Fruit fly (Drosophila melanogaster) whole organism, embryonic: ENCODE data around the gene PGAP2.

Source experiments
- Antp ChIP-seq: fragments of 200-800 bp; sonication (Bioruptor generic); optimal IDR thresholded peaks from 3 replicates; lab custom pipeline; 2016; ENCODE audit warnings: missing biosample characterization, missing genetic modification characterization
- Atf-2 ChIP-seq: fragments of 200-800 bp; sonication (Bioruptor generic); optimal IDR thresholded peaks from 2 replicates; lab custom pipeline; 2016; ENCODE audit warnings: missing biosample characterization, missing genetic modification characterization
- CG10267 ChIP-seq: fragments of 200-800 bp; sonication (Bioruptor generic); optimal IDR thresholded peaks from 2 replicates; lab custom pipeline; 2018; ENCODE audit warnings: missing biosample characterization, mild to moderate bottlenecking, missing genetic modification characterization, moderate library complexity
- CG11456 ChIP-seq: fragments of 200-800 bp; sonication (Bioruptor generic); IDR thresholded peaks from 3 replicates; pipeline ENCODE4 v1.3.6; 2022; ENCODE audit warnings: missing biosample characterization, missing genetic modification characterization
- CG12155 ChIP-seq: fragments of 200-800 bp; sonication (Bioruptor generic); optimal IDR thresholded peaks from 3 replicates; lab custom pipeline; 2016; ENCODE audit warnings: missing biosample characterization, missing genetic modification characterization
- CG12219 ChIP-seq: fragments of 200-800 bp; sonication (Bioruptor generic); optimal IDR thresholded peaks from 3 replicates; lab custom pipeline; 2018; ENCODE audit warnings: missing biosample characterization, mild to moderate bottlenecking, missing genetic modification characterization
- CG12236 ChIP-seq: fragments of 200-800 bp; sonication (Bioruptor generic); optimal IDR thresholded peaks from 2 replicates; lab custom pipeline; 2016; ENCODE audit warnings: missing biosample characterization, missing genetic modification characterization
- CG12769 ChIP-seq: fragments of 200-800 bp; sonication (Bioruptor generic); optimal IDR thresholded peaks from 2 replicates; lab custom pipeline; 2019; ENCODE audit warnings: missing biosample characterization, mild to moderate bottlenecking, missing genetic modification characterization, moderate library complexity
- CG12942 ChIP-seq: fragments of 200-800 bp; sonication (Bioruptor generic); optimal IDR thresholded peaks from 3 replicates; lab custom pipeline; 2016; ENCODE audit warnings: missing biosample characterization, missing genetic modification characterization
- CG13775 ChIP-seq: fragments of 200-800 bp; sonication (Bioruptor generic); optimal IDR thresholded peaks from 3 replicates; lab custom pipeline; 2017; ENCODE audit warnings: missing biosample characterization, mild to moderate bottlenecking, missing genetic modification characterization
- CG14441 ChIP-seq: fragments of 200-800 bp; sonication (Bioruptor generic); IDR thresholded peaks from 2 replicates; pipeline ENCODE4 v1.3.6; 2022; ENCODE audit warnings: missing biosample characterization, missing genetic modification characterization
- CG15011 ChIP-seq: fragments of 200-800 bp; sonication (Bioruptor generic); optimal IDR thresholded peaks from 3 replicates; lab custom pipeline; 2018; ENCODE audit warnings: missing biosample characterization, mild to moderate bottlenecking, missing genetic modification characterization
- CG16815 ChIP-seq: fragments of 200-800 bp; sonication (Bioruptor generic); optimal IDR thresholded peaks from 3 replicates; lab custom pipeline; 2017; ENCODE audit warnings: missing biosample characterization, mild to moderate bottlenecking, missing genetic modification characterization
- CG18011 ChIP-seq: fragments of 200-800 bp; sonication (Bioruptor generic); optimal IDR thresholded peaks from 2 replicates; lab custom pipeline; 2017; ENCODE audit warnings: missing biosample characterization, missing genetic modification characterization, mild to moderate bottlenecking, moderate library complexity, missing genotype
- CG32767 ChIP-seq: fragments of 200-800 bp; sonication (Bioruptor generic); IDR thresholded peaks from 2 replicates; pipeline ENCODE4 v1.3.6; 2022; ENCODE audit warnings: missing biosample characterization, missing genetic modification characterization
- CG3995 ChIP-seq: fragments of 200-800 bp; sonication (Bioruptor generic); optimal IDR thresholded peaks from 3 replicates; lab custom pipeline; 2016; ENCODE audit warnings: missing biosample characterization, missing genetic modification characterization
- CG4617 ChIP-seq: fragments of 200-800 bp; sonication (Bioruptor generic); optimal IDR thresholded peaks from 3 replicates; lab custom pipeline; 2016; ENCODE audit warnings: missing biosample characterization, missing genetic modification characterization, borderline replicate concordance
- CG4707 ChIP-seq: fragments of 200-800 bp; sonication (Bioruptor generic); optimal IDR thresholded peaks from 2 replicates; lab custom pipeline; 2018; ENCODE audit warnings: missing biosample characterization, mild to moderate bottlenecking, missing genetic modification characterization, moderate library complexity
- D19A ChIP-seq: fragments of 200-800 bp; optimal IDR thresholded peaks from 3 replicates; lab custom pipeline; 2019; ENCODE audit warnings: missing biosample characterization, mild to moderate bottlenecking, missing genetic modification characterization, moderate library complexity
- Dek ChIP-seq: fragments of 200-800 bp; sonication (Bioruptor generic); optimal IDR thresholded peaks from 3 replicates; lab custom pipeline; 2019; ENCODE audit warnings: missing biosample characterization, mild to moderate bottlenecking, missing genetic modification characterization, moderate library complexity
- E2f1 ChIP-seq: fragments of 200-800 bp; sonication (Bioruptor generic); IDR thresholded peaks from 2 replicates; pipeline ENCODE4 v1.3.6; 2022; ENCODE audit warnings: missing biosample characterization, missing genetic modification characterization
- Nf-YA ChIP-seq: fragments of 200-800 bp; sonication (Bioruptor generic); IDR thresholded peaks from 2 replicates; pipeline ENCODE4 v1.3.6; 2022; ENCODE audit warnings: missing biosample characterization, missing genetic modification characterization
- Nf-YC ChIP-seq: fragments of 200-800 bp; optimal IDR thresholded peaks from 3 replicates; lab custom pipeline; 2019; ENCODE audit warnings: missing biosample characterization, mild to moderate bottlenecking, missing genetic modification characterization, moderate library complexity
- Opbp ChIP-seq: fragments of 200-800 bp; sonication (Bioruptor generic); IDR thresholded peaks from 3 replicates; pipeline ENCODE4 v1.3.6; 2022; ENCODE audit warnings: missing biosample characterization, missing genetic modification characterization; ENCODE audit not compliant: partially characterized antibody
- Stat92E ChIP-seq, 3 experiments: fragments of >200 bp in 2 of 3; fragments of 200-800 bp in 1 of 3; sonication (Bioruptor generic) in 1 of 3; optimal IDR thresholded peaks; 2 replicates each; lab custom pipeline; 2017 to 2019; ENCODE audit warnings: missing biosample characterization in 3 of 3, missing genetic modification characterization in 3 of 3, mild to moderate bottlenecking in 1 of 3, moderate library complexity in 1 of 3
- Tbp ChIP-seq: fragments of >200 bp; optimal IDR thresholded peaks from 2 replicates; lab custom pipeline; 2018; ENCODE audit warnings: missing biosample characterization, missing genetic modification characterization
- ato ChIP-seq: fragments of 200-800 bp; sonication (Bioruptor generic); IDR thresholded peaks from 2 replicates; pipeline ENCODE4 v1.3.6; 2022; ENCODE audit warnings: missing biosample characterization, missing genetic modification characterization; ENCODE audit not compliant: partially characterized antibody
- az2 ChIP-seq: fragments of 200-800 bp; sonication (Bioruptor generic); optimal IDR thresholded peaks from 3 replicates; lab custom pipeline; 2016; ENCODE audit warnings: missing biosample characterization, missing genetic modification characterization
- btn ChIP-seq: fragments of 200-800 bp; sonication (Bioruptor generic); optimal IDR thresholded peaks from 2 replicates; lab custom pipeline; 2016; ENCODE audit warnings: missing biosample characterization, missing genetic modification characterization
- cato ChIP-seq: fragments of 200-800 bp; sonication (Bioruptor generic); optimal IDR thresholded peaks from 2 replicates; lab custom pipeline; 2016; ENCODE audit warnings: missing biosample characterization, missing genetic modification characterization, borderline replicate concordance
- cwo ChIP-seq: fragments of 200-800 bp; sonication (Bioruptor generic); optimal IDR thresholded peaks from 3 replicates; lab custom pipeline; 2017; ENCODE audit warnings: missing biosample characterization, missing genetic modification characterization, mild to moderate bottlenecking, moderate library complexity, missing genetic modification reagents
- en ChIP-seq: fragments of 200-800 bp; sonication (Bioruptor generic); optimal IDR thresholded peaks from 2 replicates; lab custom pipeline; 2016; ENCODE audit warnings: missing biosample characterization, missing genetic modification characterization
- gcm ChIP-seq: fragments of 200-800 bp; sonication (Bioruptor generic); optimal IDR thresholded peaks from 2 replicates; lab custom pipeline; 2019; ENCODE audit warnings: missing biosample characterization, mild to moderate bottlenecking, missing genetic modification characterization, moderate library complexity
- gcm2 ChIP-seq: fragments of 200-800 bp; sonication (Bioruptor generic); optimal IDR thresholded peaks from 2 replicates; lab custom pipeline; 2016; ENCODE audit warnings: missing biosample characterization, missing genetic modification characterization
- grn ChIP-seq: fragments of 200-800 bp; sonication (Bioruptor generic); optimal IDR thresholded peaks from 3 replicates; lab custom pipeline; 2017; ENCODE audit warnings: missing biosample characterization, missing genetic modification characterization
- inv ChIP-seq: fragments of 200-800 bp; sonication (Bioruptor generic); IDR thresholded peaks from 2 replicates; pipeline ENCODE4 v1.3.6; 2022; ENCODE audit warnings: missing biosample characterization, missing genetic modification characterization; ENCODE audit not compliant: partially characterized antibody
- otp ChIP-seq: fragments of 200-800 bp; sonication (Bioruptor generic); IDR thresholded peaks from 3 replicates; pipeline ENCODE4, ENCODE4 v1.3.6; 2022; ENCODE audit warnings: missing biosample characterization, missing genetic modification characterization
- peb ChIP-seq: fragments of 200-800 bp; sonication (Bioruptor generic); IDR thresholded peaks from 2 replicates; pipeline ENCODE4 v1.3.6; 2022; ENCODE audit warnings: missing biosample characterization, missing genetic modification characterization
- prd ChIP-seq, 3 experiments: fragments of >200 bp in 2 of 3; fragments of 200-800 bp in 1 of 3; sonication (Bioruptor generic) in 1 of 3; optimal IDR thresholded peaks in 2 of 3; IDR thresholded peaks in 1 of 3; 2 replicates in 2 of 3; 3 replicates in 1 of 3; pipeline versions ENCODE4 v1.3.6 to Lab custom; 2017 to 2022; ENCODE audit warnings: missing biosample characterization in 1 of 3, missing genetic modification characterization in 1 of 3
- rib ChIP-seq: fragments of 200-800 bp; sonication (Bioruptor generic); IDR thresholded peaks from 2 replicates; pipeline ENCODE4 v1.3.6; 2022; ENCODE audit warnings: missing biosample characterization, missing genetic modification characterization
- sens-2 ChIP-seq: fragments of 200-800 bp; sonication (Bioruptor generic); IDR thresholded peaks from 2 replicates; pipeline ENCODE4 v1.3.6; 2022; ENCODE audit warnings: missing biosample characterization, missing genetic modification characterization
- sob ChIP-seq: fragments of 200-800 bp; sonication (Bioruptor generic); IDR thresholded peaks from 2 replicates; pipeline ENCODE4 v1.3.6; 2022; ENCODE audit warnings: missing biosample characterization, missing genetic modification characterization
- ssp ChIP-seq: fragments of 200-800 bp; sonication (Bioruptor generic); IDR thresholded peaks from 2 replicates; pipeline ENCODE4 v1.3.6; 2022; ENCODE audit warnings: missing biosample characterization, missing genetic modification characterization
- stc ChIP-seq: fragments of 200-800 bp; sonication (Bioruptor generic); IDR thresholded peaks from 2 replicates; pipeline ENCODE4 v1.3.6; 2022; ENCODE audit warnings: missing biosample characterization, missing genetic modification characterization
- tap ChIP-seq: fragments of 200-800 bp; optimal IDR thresholded peaks from 3 replicates; lab custom pipeline; 2019; ENCODE audit warnings: missing biosample characterization, mild to moderate bottlenecking, missing genetic modification characterization, moderate library complexity
- tll ChIP-seq, 2 experiments: fragments of 200-800 bp in 1 of 2; fragments of >200 bp in 1 of 2; sonication (Bioruptor generic) in 1 of 2; optimal IDR thresholded peaks; 2 replicates each; lab custom pipeline; 2017 to 2019; ENCODE audit warnings: missing biosample characterization in 2 of 2, missing genetic modification characterization in 2 of 2, mild to moderate bottlenecking in 1 of 2, moderate library complexity in 1 of 2
- vvl ChIP-seq: fragments of 200-800 bp; sonication (Bioruptor generic); IDR thresholded peaks from 2 replicates; pipeline ENCODE4 v1.3.6; 2022; ENCODE audit warnings: missing biosample characterization, missing genetic modification characterization
- z ChIP-seq: fragments of 200-800 bp; sonication (Bioruptor generic); IDR thresholded peaks from 3 replicates; pipeline ENCODE4 v1.3.6; 2022; ENCODE audit warnings: missing biosample characterization, missing genetic modification characterization

PGAP2 gene

dm6 chr2L:827516-828362 is 8.4 kb upstream of the PGAP2 start (continued):
- TF ChIP-seq CG4617 (GFP tag; lab: Kevin White, UChicago) (no peak), en (GFP tag; lab: Kevin White, UChicago) (no peak), Nf-YA (no peak), Atf-2 (peak; percentile 47), prd (optimal IDR thresholded peaks at IDR 0.05; lab: Kevin White, UChicago) (no peak), prd (GFP tag; IDR thresholded peaks at IDR 0.05; lab: Robert Waterston, UW) (peak; percentile 21; the same call in 1 of the 3 replicates), CG15011 (GFP tag; lab: Kevin White, UChicago) (no peak), CG10267 (tag; lab: Kevin White, UChicago) (peak; percentile 49), stc (GFP tag; lab: Robert Waterston, UW) (no peak), CG13775 (peak; percentile 10), tap (peak; percentile 44), ssp (no peak), Antp (GFP tag; lab: Kevin White, UChicago) (no peak), gcm (peak; percentile 46), D19A (tag; lab: Kevin White, UChicago) (peak; percentile 28), grn (no peak), otp (GFP tag; lab: Robert Waterston, UW) (no peak), gcm2 (GFP tag; lab: Kevin White, UChicago) (no peak), CG18011 (GFP tag; lab: Kevin White, UChicago) (no peak), Stat92E (GFP tag; optimal IDR thresholded peaks at IDR 0.05; lab: Kevin White, UChicago) (no peak), CG4707 (no peak), btn (GFP tag; lab: Kevin White, UChicago) (no peak), tll (GFP tag; optimal IDR thresholded peaks at IDR 0.05; lab: Kevin White, UChicago) (no peak), Dek (tag; lab: Kevin White, UChicago) (no peak), CG12219 (GFP tag; lab: Kevin White, UChicago) (no peak), CG16815 (GFP tag; lab: Kevin White, UChicago) (peak; percentile 15), Tbp (no peak), ato (GFP tag; lab: Robert Waterston, UW) (no peak), z (GFP tag; lab: Robert Waterston, UW) (no peak), vvl (GFP tag; lab: Robert Waterston, UW) (peak; percentile 31; the same call in 1 of the 2 replicates), rib (GFP tag; lab: Robert Waterston, UW) (no peak), CG12942 (GFP tag; lab: Kevin White, UChicago) (peak; percentile 47), peb (no peak), cato (GFP tag; lab: Kevin White, UChicago) (peak; percentile 18), Opbp (GFP tag; lab: Robert Waterston, UW) (no peak), sob (GFP tag; lab: Robert Waterston, UW) (no peak), CG12155 (no peak), CG32767 (GFP tag; lab: Robert Waterston, UW) (peak; percentile 27; the same call in 1 of the 2 replicates), sens-2 (peak; percentile 36; the same call in 1 of the 2 replicates), az2 (GFP tag; lab: Kevin White, UChicago) (peak; percentile 45), CG12769 (no peak), Nf-YC (no peak), CG12236 (no peak), CG11456 (no peak), inv (GFP tag; lab: Robert Waterston, UW) (no peak), cwo (peak; percentile 26), E2f1 (GFP tag; lab: Robert Waterston, UW) (no peak), CG14441 (GFP tag; lab: Robert Waterston, UW) (no peak), CG3995 (GFP tag; lab: Kevin White, UChicago) (no peak)
